Fruit fly (Drosophila melanogaster) whole organism, embryonic: ENCODE results near the gene dgrn.

Source experiments
- BEAF-32 ChIP-seq: fragments of 200-800 bp; sonication (Bioruptor generic); optimal IDR thresholded peaks from 3 replicates; lab custom pipeline; 2017; ENCODE audit warnings: missing biosample characterization, missing genetic modification characterization, mild to moderate bottlenecking, moderate library complexity, missing genetic modification reagents
- BtbVII ChIP-seq: fragments of 200-800 bp; sonication (Bioruptor generic); optimal IDR thresholded peaks from 3 replicates; lab custom pipeline; 2017; ENCODE audit warnings: missing biosample characterization, mild to moderate bottlenecking, missing genetic modification characterization
- CG11504 ChIP-seq: fragments of 200-800 bp; sonication (Bioruptor generic); optimal IDR thresholded peaks from 3 replicates; lab custom pipeline; 2019; ENCODE audit warnings: missing biosample characterization, mild to moderate bottlenecking, missing genetic modification characterization, moderate library complexity
- CG11560 ChIP-seq: fragments of 200-800 bp; sonication (Bioruptor generic); IDR thresholded peaks from 3 replicates; pipeline ENCODE4 v1.3.6; 2022; ENCODE audit warnings: missing biosample characterization, missing genetic modification characterization
- CG12219 ChIP-seq: fragments of 200-800 bp; sonication (Bioruptor generic); optimal IDR thresholded peaks from 3 replicates; lab custom pipeline; 2018; ENCODE audit warnings: missing biosample characterization, mild to moderate bottlenecking, missing genetic modification characterization
- CG14667 ChIP-seq: fragments of 200-800 bp; sonication (Bioruptor generic); IDR thresholded peaks from 2 replicates; pipeline ENCODE4 v1.3.6; 2022; ENCODE audit warnings: missing biosample characterization, missing genetic modification characterization
- CG15011 ChIP-seq: fragments of 200-800 bp; sonication (Bioruptor generic); optimal IDR thresholded peaks from 3 replicates; lab custom pipeline; 2018; ENCODE audit warnings: missing biosample characterization, mild to moderate bottlenecking, missing genetic modification characterization
- CG16779 ChIP-seq: fragments of 200-800 bp; sonication (Bioruptor generic); IDR thresholded peaks from 2 replicates; pipeline ENCODE4 v1.3.6; 2022; ENCODE audit warnings: missing biosample characterization, missing genetic modification characterization
- CG17568 ChIP-seq: fragments of 200-800 bp; sonication (Bioruptor generic); optimal IDR thresholded peaks from 2 replicates; lab custom pipeline; 2018; ENCODE audit warnings: missing biosample characterization, mild to moderate bottlenecking, missing genetic modification characterization, moderate library complexity
- CG18011 ChIP-seq: fragments of 200-800 bp; sonication (Bioruptor generic); optimal IDR thresholded peaks from 2 replicates; lab custom pipeline; 2017; ENCODE audit warnings: missing biosample characterization, missing genetic modification characterization, mild to moderate bottlenecking, moderate library complexity, missing genotype
- CG2116 ChIP-seq: fragments of 200-800 bp; sonication (Bioruptor generic); optimal IDR thresholded peaks from 3 replicates; lab custom pipeline; 2018; ENCODE audit warnings: missing biosample characterization, mild to moderate bottlenecking, missing genetic modification characterization
- CG3281 ChIP-seq: fragments of 200-800 bp; sonication (Bioruptor generic); optimal IDR thresholded peaks from 3 replicates; lab custom pipeline; 2017; ENCODE audit warnings: missing biosample characterization, mild to moderate bottlenecking, missing genetic modification characterization
- CG33213 ChIP-seq: fragments of 200-800 bp; sonication (Bioruptor generic); optimal IDR thresholded peaks from 3 replicates; lab custom pipeline; 2016; ENCODE audit warnings: missing biosample characterization, missing genetic modification characterization
- CG3407 ChIP-seq: fragments of 200-800 bp; sonication (Bioruptor generic); optimal IDR thresholded peaks from 2 replicates; lab custom pipeline; 2018; ENCODE audit warnings: missing biosample characterization, mild to moderate bottlenecking, missing genetic modification characterization
- CG34422 ChIP-seq: fragments of 200-800 bp; sonication (Bioruptor generic); IDR thresholded peaks from 3 replicates; pipeline ENCODE4 v1.3.6; 2022; ENCODE audit warnings: missing biosample characterization, missing genetic modification characterization
- CG3995 ChIP-seq: fragments of 200-800 bp; sonication (Bioruptor generic); optimal IDR thresholded peaks from 3 replicates; lab custom pipeline; 2016; ENCODE audit warnings: missing biosample characterization, missing genetic modification characterization
- CG4360 ChIP-seq: fragments of 200-800 bp; sonication (Bioruptor generic); IDR thresholded peaks from 2 replicates; pipeline ENCODE4 v1.3.6; 2022; ENCODE audit warnings: missing biosample characterization, missing genetic modification characterization
- CG5245 ChIP-seq: fragments of 200-800 bp; sonication (Bioruptor generic); optimal IDR thresholded peaks from 3 replicates; lab custom pipeline; 2016; ENCODE audit warnings: missing biosample characterization, missing genetic modification characterization
- CG5953 ChIP-seq: fragments of 200-800 bp; sonication (Bioruptor generic); IDR thresholded peaks from 2 replicates; pipeline ENCODE4 v1.3.6; 2022; ENCODE audit warnings: missing biosample characterization, missing genetic modification characterization
- CG6654 ChIP-seq: fragments of 200-800 bp; sonication (Bioruptor generic); optimal IDR thresholded peaks from 2 replicates; lab custom pipeline; 2017; ENCODE audit warnings: missing biosample characterization, mild to moderate bottlenecking, missing genetic modification characterization
- CG8089 ChIP-seq: fragments of 200-800 bp; sonication (Bioruptor generic); optimal IDR thresholded peaks from 3 replicates; lab custom pipeline; 2016; ENCODE audit warnings: missing biosample characterization, missing genetic modification characterization
- CG9437 ChIP-seq: fragments of 200-800 bp; sonication (Bioruptor generic); optimal IDR thresholded peaks from 2 replicates; lab custom pipeline; 2018; ENCODE audit warnings: missing biosample characterization, mild to moderate bottlenecking, missing genetic modification characterization
- CG9932 ChIP-seq: fragments of 200-800 bp; sonication (Bioruptor generic); IDR thresholded peaks from 2 replicates; pipeline ENCODE4 v1.3.6; 2022; ENCODE audit warnings: missing biosample characterization, missing genetic modification characterization
- CTCF ChIP-seq: fragments of 200-800 bp; sonication (Bioruptor generic); optimal IDR thresholded peaks from 2 replicates; lab custom pipeline; 2017; ENCODE audit warnings: missing biosample characterization, mild to moderate bottlenecking, missing genetic modification characterization, moderate library complexity
- Dip3 ChIP-seq: fragments of 200-800 bp; sonication (Bioruptor generic); optimal IDR thresholded peaks from 3 replicates; lab custom pipeline; 2016; ENCODE audit warnings: missing biosample characterization, missing genetic modification characterization
- Dll ChIP-seq: fragments of 200-800 bp; sonication (Bioruptor generic); IDR thresholded peaks from 4 replicates; pipeline ENCODE4 v1.3.6; 2022; ENCODE audit warnings: missing biosample characterization, missing genetic modification characterization; ENCODE audit not compliant: partially characterized antibody
- E2f1 ChIP-seq: fragments of 200-800 bp; sonication (Bioruptor generic); IDR thresholded peaks from 2 replicates; pipeline ENCODE4 v1.3.6; 2022; ENCODE audit warnings: missing biosample characterization, missing genetic modification characterization
- Ets65A ChIP-seq: fragments of 200-800 bp; sonication (Bioruptor generic); peaks from one replicate; lab custom pipeline; 2016; ENCODE audit warnings: missing biosample characterization, missing genetic modification characterization
- HLH3B ChIP-seq: fragments of 200-800 bp; sonication (Bioruptor generic); IDR thresholded peaks from 2 replicates; pipeline ENCODE4 v1.3.6; 2022; ENCODE audit warnings: missing biosample characterization, missing genetic modification characterization
- Myb ChIP-seq: fragments of 200-800 bp; sonication (Bioruptor generic); optimal IDR thresholded peaks from 2 replicates; lab custom pipeline; 2016; ENCODE audit warnings: missing biosample characterization, missing genetic modification characterization
- Rfx ChIP-seq: fragments of 200-800 bp; sonication (Bioruptor generic); IDR thresholded peaks from 2 replicates; pipeline ENCODE4 v1.3.6; 2022; ENCODE audit warnings: missing biosample characterization, missing genetic modification characterization
- Stat92E ChIP-seq, 3 experiments: fragments of >200 bp in 2 of 3; fragments of 200-800 bp in 1 of 3; sonication (Bioruptor generic) in 1 of 3; optimal IDR thresholded peaks; 2 replicates each; lab custom pipeline; 2017 to 2019; ENCODE audit warnings: missing biosample characterization in 3 of 3, missing genetic modification characterization in 3 of 3, mild to moderate bottlenecking in 1 of 3, moderate library complexity in 1 of 3
- Trl ChIP-seq, 3 experiments: fragments of >200 bp in 2 of 3; fragments of 200-800 bp in 1 of 3; sonication (Bioruptor generic) in 1 of 3; optimal IDR thresholded peaks; 2 replicates in 1 of 3; 3 replicates in 2 of 3; lab custom pipeline; 2016 to 2017; ENCODE audit warnings: missing biosample characterization in 1 of 3, missing genetic modification characterization in 1 of 3
- Vsx1 ChIP-seq: fragments of 200-800 bp; sonication (Bioruptor generic); optimal IDR thresholded peaks from 2 replicates; lab custom pipeline; 2017; ENCODE audit warnings: missing biosample characterization, mild to moderate bottlenecking, missing genetic modification characterization, missing genetic modification reagents
- ab ChIP-seq: fragments of 200-800 bp; sonication (Bioruptor generic); optimal IDR thresholded peaks from 2 replicates; lab custom pipeline; 2016; ENCODE audit warnings: missing biosample characterization, missing genetic modification characterization
- bab2 ChIP-seq: fragments of 200-800 bp; sonication (Bioruptor generic); optimal IDR thresholded peaks from 2 replicates; lab custom pipeline; 2016; ENCODE audit warnings: missing biosample characterization, missing genetic modification characterization
- ci ChIP-seq: fragments of 200-800 bp; sonication (Bioruptor generic); IDR thresholded peaks from 3 replicates; pipeline ENCODE4 v1.3.6; 2022; ENCODE audit warnings: missing biosample characterization, missing genetic modification characterization
- croc ChIP-seq: fragments of 200-800 bp; sonication (Bioruptor generic); conservative IDR thresholded peaks from 3 replicates; pipeline ENCODE4 v1.3.6; 2022; ENCODE audit warnings: missing biosample characterization, missing genetic modification characterization
- gce ChIP-seq: fragments of 200-800 bp; sonication (Bioruptor generic); IDR thresholded peaks from 3 replicates; pipeline ENCODE4 v1.3.6; 2022; ENCODE audit warnings: missing biosample characterization, missing genetic modification characterization
- gem ChIP-seq: fragments of 200-800 bp; sonication (Bioruptor generic); optimal IDR thresholded peaks from 2 replicates; lab custom pipeline; 2019; ENCODE audit warnings: missing biosample characterization, mild to moderate bottlenecking, missing genetic modification characterization, moderate library complexity
- ham ChIP-seq: fragments of 200-800 bp; sonication (Bioruptor generic); IDR thresholded peaks from 2 replicates; pipeline ENCODE4 v1.3.6; 2022; ENCODE audit warnings: missing biosample characterization, missing genetic modification characterization
- hb ChIP-seq: fragments of 200-800 bp; sonication (Bioruptor generic); IDR thresholded peaks from 3 replicates; pipeline ENCODE4 v1.3.6; 2022; ENCODE audit warnings: missing biosample characterization, missing genetic modification characterization; ENCODE audit not compliant: partially characterized antibody
- kay ChIP-seq: fragments of 200-800 bp; sonication (Bioruptor generic); optimal IDR thresholded peaks from 2 replicates; lab custom pipeline; 2016; ENCODE audit warnings: missing biosample characterization, missing genetic modification characterization
- nau ChIP-seq: fragments of 200-800 bp; sonication (Bioruptor generic); optimal IDR thresholded peaks from 3 replicates; lab custom pipeline; 2017; ENCODE audit warnings: missing biosample characterization, mild to moderate bottlenecking, missing genetic modification characterization, missing genetic modification reagents
- pros ChIP-seq: fragments of 200-800 bp; sonication (Bioruptor generic); optimal IDR thresholded peaks from 3 replicates; lab custom pipeline; 2019; ENCODE audit warnings: missing biosample characterization, mild to moderate bottlenecking, missing genetic modification characterization, moderate library complexity
- row ChIP-seq: fragments of 200-800 bp; sonication (Bioruptor generic); IDR thresholded peaks from 3 replicates; pipeline ENCODE4 v1.3.6; 2022; ENCODE audit warnings: missing biosample characterization, missing genetic modification characterization
- ssp ChIP-seq: fragments of 200-800 bp; sonication (Bioruptor generic); IDR thresholded peaks from 2 replicates; pipeline ENCODE4 v1.3.6; 2022; ENCODE audit warnings: missing biosample characterization, missing genetic modification characterization
- tx ChIP-seq: fragments of 200-800 bp; sonication (Bioruptor generic); optimal IDR thresholded peaks from 2 replicates; lab custom pipeline; 2016; ENCODE audit warnings: missing biosample characterization, missing genetic modification characterization
- unpg ChIP-seq: fragments of 200-800 bp; sonication (Bioruptor generic); optimal IDR thresholded peaks from 3 replicates; lab custom pipeline; 2018; ENCODE audit warnings: missing biosample characterization, mild to moderate bottlenecking, missing genetic modification characterization, moderate library complexity
- wek ChIP-seq: fragments of 200-800 bp; sonication (Bioruptor generic); optimal IDR thresholded peaks from 3 replicates; lab custom pipeline; 2018; ENCODE audit warnings: missing biosample characterization, mild to moderate bottlenecking, missing genetic modification characterization, moderate library complexity
- zf30C ChIP-seq: fragments of 200-800 bp; sonication (Bioruptor generic); optimal IDR thresholded peaks from 3 replicates; lab custom pipeline; 2018; ENCODE audit warnings: missing biosample characterization, mild to moderate bottlenecking, missing genetic modification characterization

dgrn gene

dm6 chr3R:5824456-5824855, at the start of gene dgrn, which contains the start of gene Sec20 (continued):
- TF ChIP-seq CG11504 (tag; lab: Kevin White, UChicago) (no peak), bab2 (peak; percentile 21), hb (GFP tag; lab: Robert Waterston, UW) (peak; percentile 94), CG9437 (GFP tag; lab: Kevin White, UChicago) (peak; percentile 55), Trl (optimal IDR thresholded peaks at IDR 0.05; lab: Kevin White, UChicago) (no peak), Trl (GFP tag; optimal IDR thresholded peaks at IDR 0.05; lab: Kevin White, UChicago) (peak; percentile 14), gce (GFP tag; lab: Robert Waterston, UW) (no peak), wek (GFP tag; lab: Kevin White, UChicago) (no peak), Dll (GFP tag; lab: Robert Waterston, UW) (peak; percentile 96), ham (GFP tag; lab: Robert Waterston, UW) (no peak), CG3995 (GFP tag; lab: Kevin White, UChicago) (peak; percentile 61), CG6654 (GFP tag; lab: Kevin White, UChicago) (no peak), CG11560 (no peak), zf30C (no peak), Ets65A (GFP tag; lab: Kevin White, UChicago) (peak; percentile 92), E2f1 (GFP tag; lab: Robert Waterston, UW) (peak; percentile 42), BtbVII (no peak), row (GFP tag; lab: Robert Waterston, UW) (peak; percentile 89), CG15011 (GFP tag; lab: Kevin White, UChicago) (no peak), ab (no peak), ssp (GFP tag; lab: Robert Waterston, UW) (no peak; the same call in 1 of the 2 replicates), gem (tag; lab: Kevin White, UChicago) (peak; percentile 82), CTCF (GFP tag; lab: Kevin White, UChicago) (no peak), CG33213 (GFP tag; lab: Kevin White, UChicago) (peak; percentile 20), Rfx (peak; percentile 78), nau (GFP tag; lab: Kevin White, UChicago) (no peak), CG16779 (GFP tag; lab: Robert Waterston, UW) (no peak), tx (GFP tag; lab: Kevin White, UChicago) (no peak), CG12219 (GFP tag; lab: Kevin White, UChicago) (no peak), CG4360 (GFP tag; lab: Robert Waterston, UW) (no peak), ci (peak; percentile 39; the same call in 1 of the 3 replicates), Myb (GFP tag; lab: Kevin White, UChicago) (peak; percentile 64), Stat92E (GFP tag; optimal IDR thresholded peaks at IDR 0.05; lab: Kevin White, UChicago) (peak in 1 of 3 experiments; percentile 69), CG9932 (GFP tag; lab: Robert Waterston, UW) (peak; percentile 87), CG8089 (no peak), CG2116 (GFP tag; lab: Kevin White, UChicago) (peak; percentile 81), kay (GFP tag; lab: Kevin White, UChicago) (peak; percentile 44), CG34422 (GFP tag; lab: Robert Waterston, UW) (peak; percentile 37; the same call in 1 of the 3 replicates), CG17568 (peak; percentile 38), CG5953 (GFP tag; lab: Robert Waterston, UW) (0 out of 2 replicates have a peak, but pooled peaks have one; percentile 15), HLH3B (GFP tag; lab: Robert Waterston, UW) (peak; percentile 61), CG14667 (GFP tag; lab: Robert Waterston, UW) (no peak), Vsx1 (GFP tag; lab: Kevin White, UChicago) (no peak), CG3281 (GFP tag; lab: Kevin White, UChicago) (peak; percentile 38), CG18011 (GFP tag; lab: Kevin White, UChicago) (no peak), CG5245 (GFP tag; lab: Kevin White, UChicago) (peak; percentile 27), CG3407 (peak; percentile 25), pros (GFP tag; lab: Kevin White, UChicago) (no peak), croc (no peak), BEAF-32 (GFP tag; lab: Kevin White, UChicago) (peak; percentile 96), unpg (GFP tag; lab: Kevin White, UChicago) (peak; percentile 62), Dip3 (GFP tag; lab: Kevin White, UChicago) (peak; percentile 56)
